Fruit fly (Drosophila melanogaster): Measurements from ENCODE around the gene CG7992.
A peak's percentile ranks its signal among the peaks of the same experiment; 100 is the strongest.

The CG7992 gene

DNA sequence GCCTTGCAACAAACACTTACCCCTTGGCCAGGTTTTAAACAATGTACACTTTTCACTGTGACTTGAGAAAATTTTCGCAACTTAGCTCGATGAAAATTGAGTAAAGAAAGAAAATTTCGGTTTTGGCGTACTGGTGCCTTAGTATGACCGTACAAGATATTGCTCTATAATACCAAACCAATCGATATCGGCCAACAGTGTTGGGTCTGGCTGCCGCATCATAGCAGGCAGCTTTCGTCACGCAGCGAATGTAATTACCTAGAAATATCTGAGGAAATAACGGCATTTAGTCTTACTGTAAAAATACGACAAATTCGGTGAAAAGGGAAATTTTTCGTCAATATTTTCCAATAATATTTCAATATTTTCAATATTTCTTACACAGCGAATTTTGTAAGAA lies 39.0 kb downstream of the CG7992 start, which contains the start of gene Ulp1 (continued):
- no peak for TF ChIP-seq dmrt11E (tag; optimal IDR thresholded peaks at IDR 0.05)
- no peak for TF ChIP-seq hth (optimal IDR thresholded peaks at IDR 0.05)
- peak; percentile 71 for TF ChIP-seq CG6791 (GFP tag; IDR thresholded peaks at IDR 0.05; ENCODE audit: partially characterized antibody)
- TF ChIP-seq zfh2 (GFP tag; optimal IDR thresholded peaks at IDR 0.05) = peak; percentile 15
- peak; percentile 9 for TF ChIP-seq NfI (GFP tag; optimal IDR thresholded peaks at IDR 0.05)
- TF ChIP-seq fd96Cb (tag; optimal IDR thresholded peaks at IDR 0.05) = no peak
- peak; percentile 30 for TF ChIP-seq bcd (GFP tag; optimal IDR thresholded peaks at IDR 0.05)
- no peak for TF ChIP-seq CG2889 (GFP tag; IDR thresholded peaks at IDR 0.05)
- TF ChIP-seq aop (GFP tag; IDR thresholded peaks at IDR 0.05) = no peak
- peak; percentile 95 for TF ChIP-seq MBD-R2 (GFP tag; IDR thresholded peaks at IDR 0.05)
- TF ChIP-seq crol (GFP tag; IDR thresholded peaks at IDR 0.05) = no peak
- TF ChIP-seq CG8359 (GFP tag; optimal IDR thresholded peaks at IDR 0.05; ENCODE audit: borderline replicate concordance) = no peak
- peak; percentile 3 for TF ChIP-seq ems (GFP tag; optimal IDR thresholded peaks at IDR 0.05)
- peak; percentile 28 for TF ChIP-seq CG8944 (GFP tag; optimal IDR thresholded peaks at IDR 0.05)
- no peak for TF ChIP-seq Atf-2 (GFP tag; optimal IDR thresholded peaks at IDR 0.05)
- peak; percentile 84 for TF ChIP-seq CTCF (GFP tag; optimal IDR thresholded peaks at IDR 0.05)
- TF ChIP-seq Aef1 (GFP tag; IDR thresholded peaks at IDR 0.05) = no peak
- peak; percentile 17; the same call in 1 of the 3 replicates for TF ChIP-seq CG17361 (GFP tag; IDR thresholded peaks at IDR 0.05)
- no peak for TF ChIP-seq CG12071 (GFP tag; optimal IDR thresholded peaks at IDR 0.05)
- TF ChIP-seq ken (GFP tag; IDR thresholded peaks at IDR 0.05) = no peak
- TF ChIP-seq CG17359 (tag; optimal IDR thresholded peaks at IDR 0.05) = peak; percentile 56
- TF ChIP-seq Med (GFP tag) = peak; percentile 87
- peak; percentile 42 for TF ChIP-seq sob (GFP tag; IDR thresholded peaks at IDR 0.05)
- peak; percentile 69 for TF ChIP-seq Sry-δ (GFP tag; optimal IDR thresholded peaks at IDR 0.05)
- peak; percentile 56 for TF ChIP-seq Dp (GFP tag; optimal IDR thresholded peaks at IDR 0.05)

DNA sequence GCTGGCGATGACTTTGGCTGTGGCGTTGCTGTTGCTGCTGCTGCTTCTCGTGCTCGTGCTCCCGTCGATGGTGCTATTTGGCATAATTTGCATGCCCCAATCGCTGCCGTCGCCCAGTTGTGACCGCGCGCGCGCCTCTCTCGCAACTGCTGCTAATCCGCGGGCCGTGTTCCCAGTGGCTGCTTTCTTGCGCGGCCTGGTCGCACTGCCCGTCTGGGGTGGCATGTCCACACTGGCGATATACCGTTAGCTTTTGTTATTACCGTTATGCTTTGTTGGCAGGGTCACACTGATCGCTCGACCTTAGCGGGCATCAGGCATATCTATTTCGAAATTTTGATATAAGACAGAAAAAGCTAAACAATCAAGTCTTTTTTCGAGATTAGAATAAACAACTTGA lies 45.4 kb downstream of the CG7992 start, which contains the start of gene CG7990:
TSS of gene CG7990 (minus strand) at position 350 of the 400 bp plus-strand sequence.
- TF ChIP-seq lab (GFP tag; optimal IDR thresholded peaks at IDR 0.05) = no peak
- no peak for TF ChIP-seq gcm (GFP tag; optimal IDR thresholded peaks at IDR 0.05)
- TF ChIP-seq chif (GFP tag; optimal IDR thresholded peaks at IDR 0.05) = no peak
- no peak for TF ChIP-seq ac (GFP tag; optimal IDR thresholded peaks at IDR 0.05)
- TF ChIP-seq zen (tag; optimal IDR thresholded peaks at IDR 0.05) = no peak
- no peak for TF ChIP-seq Fer3 (tag; optimal IDR thresholded peaks at IDR 0.05)
- no peak for TF ChIP-seq sob (GFP tag; IDR thresholded peaks at IDR 0.05)
- TF ChIP-seq crol (GFP tag; IDR thresholded peaks at IDR 0.05) = no peak; the same call in 1 of the 2 replicates
- TF ChIP-seq esg (GFP tag; conservative IDR thresholded peaks at IDR 0.05) = no peak
- TF ChIP-seq CG12104 (GFP tag; optimal IDR thresholded peaks at IDR 0.05) = no peak
- TF ChIP-seq kni (GFP tag; optimal IDR thresholded peaks at IDR 0.05) = no peak
- TF ChIP-seq CG10431 (GFP tag; optimal IDR thresholded peaks at IDR 0.05) = no peak
- no peak for TF ChIP-seq CG7271 (tag; optimal IDR thresholded peaks at IDR 0.05)
- 0 out of 3 replicates have a peak, but pooled peaks have one; percentile 14 for TF ChIP-seq CG14860 (GFP tag; IDR thresholded peaks at IDR 0.05; ENCODE audit: partially characterized antibody)
- no peak for TF ChIP-seq CG6683 (GFP tag; optimal IDR thresholded peaks at IDR 0.05)
- TF ChIP-seq Spps (tag; optimal IDR thresholded peaks at IDR 0.05) = no peak
- TF ChIP-seq Elba2 (GFP tag; optimal IDR thresholded peaks at IDR 0.05) = no peak
- TF ChIP-seq ato (GFP tag; IDR thresholded peaks at IDR 0.05; ENCODE audit: partially characterized antibody) = peak; percentile 38; the same call in 1 of the 2 replicates
- TF ChIP-seq stc (GFP tag; IDR thresholded peaks at IDR 0.05) = no peak
- TF ChIP-seq CG2116 (GFP tag; optimal IDR thresholded peaks at IDR 0.05) = no peak
- TF ChIP-seq da (GFP tag; optimal IDR thresholded peaks at IDR 0.05) = no peak
- TF ChIP-seq Dfd (GFP tag; optimal IDR thresholded peaks at IDR 0.05) = no peak
- TF ChIP-seq CG11247 (GFP tag; IDR thresholded peaks at IDR 0.05) = no peak
- TF ChIP-seq CHES-1-like (GFP tag; optimal IDR thresholded peaks at IDR 0.05) = no peak
- no peak for TF ChIP-seq Nf-YC (tag; optimal IDR thresholded peaks at IDR 0.05)
- no peak for TF ChIP-seq Xbp1 (GFP tag; optimal IDR thresholded peaks at IDR 0.05)
- no peak for TF ChIP-seq YL-1 (GFP tag; optimal IDR thresholded peaks at IDR 0.05)
- TF ChIP-seq Gug (GFP tag; IDR thresholded peaks at IDR 0.05) = no peak
- TF ChIP-seq Pdp1 (GFP tag; optimal IDR thresholded peaks at IDR 0.05) = no peak
